Worm (Caenorhabditis elegans): ENCODE results near the gene cyp-35C1.
A peak's percentile ranks its signal among the peaks of the same experiment; 100 is the strongest.

Gene cyp-35C1

ce11 chrV:13869551-13869950 is 28.7 kb downstream of the cyp-35C1 start:
- TF ChIP-seq nhr-11 (tag; optimal IDR thresholded peaks at IDR 0.05) (peak; percentile 46), ceh-82 (tag; optimal IDR thresholded peaks at IDR 0.05) (no peak), ceh-16 (tag; optimal IDR thresholded peaks at IDR 0.05) (no peak), fos-1 (tag; optimal IDR thresholded peaks at IDR 0.05) (no peak), C34F6.9 (tag; optimal IDR thresholded peaks at IDR 0.05) (no peak), elt-3 (tag; optimal IDR thresholded peaks at IDR 0.05) (no peak)

- TF ChIP-seq sma-9 (GFP tag; optimal IDR thresholded peaks at IDR 0.05) (peak; percentile 69), sma-9 (tag; optimal IDR thresholded peaks at IDR 0.05) (no peak), egl-27 (tag; optimal IDR thresholded peaks at IDR 0.05) (no peak), nhr-6 (tag; optimal IDR thresholded peaks at IDR 0.05) (no peak), ceh-82 (tag; optimal IDR thresholded peaks at IDR 0.05) (no peak), nhr-77 (tag; optimal IDR thresholded peaks at IDR 0.05) (no peak), ceh-16 (tag; optimal IDR thresholded peaks at IDR 0.05) (peak; percentile 62), C34F6.9 (tag; optimal IDR thresholded peaks at IDR 0.05) (no peak), fos-1 (tag; optimal IDR thresholded peaks at IDR 0.05) (no peak), skn-1 (tag; optimal IDR thresholded peaks at IDR 0.05) (no peak), nhr-23 (tag; optimal IDR thresholded peaks at IDR 0.05) (peak; percentile 52), nhr-12 (tag; optimal IDR thresholded peaks at IDR 0.05) (no peak), ztf-1 (GFP tag; conservative IDR thresholded peaks at IDR 0.05) (no peak), aly-2 (tag; optimal IDR thresholded peaks at IDR 0.05) (no peak), R02D3.7 (tag; optimal IDR thresholded peaks at IDR 0.05) (no peak), Y55F3AM.14 (GFP tag; optimal IDR thresholded peaks at IDR 0.05) (no peak), dmd-4 (tag; optimal IDR thresholded peaks at IDR 0.05) (no peak), elt-1 (tag; optimal IDR thresholded peaks at IDR 0.05) (peak; percentile 87), ztf-4 (tag; optimal IDR thresholded peaks at IDR 0.05) (no peak), F13H6.1 (tag; optimal IDR thresholded peaks at IDR 0.05) (no peak)
Observed at ce11 chrV:13866353-13866752, 31.9 kb downstream of the cyp-35C1 start, which contains the start of gene nhr-175. Gene nhr-175, plus strand, starts transcription at chrV:13866691.

- no peak for TF ChIP-seq lin-39 (tag; optimal IDR thresholded peaks at IDR 0.05)
- no peak for TF ChIP-seq Y55F3AM.14 (GFP tag; optimal IDR thresholded peaks at IDR 0.05)
- no peak for TF ChIP-seq ztf-11 (tag; optimal IDR thresholded peaks at IDR 0.05)
- TF ChIP-seq egl-27 (tag; optimal IDR thresholded peaks at IDR 0.05) = no peak
- no peak for TF ChIP-seq lin-13 (GFP tag; optimal IDR thresholded peaks at IDR 0.05)
- no peak for TF ChIP-seq nhr-21 (tag; optimal IDR thresholded peaks at IDR 0.05)
- no peak for TF ChIP-seq blmp-1 (tag; optimal IDR thresholded peaks at IDR 0.05; ENCODE audit: insufficient read depth)
Observed at ce11 chrV:13863700-13864099, 34.6 kb downstream of the cyp-35C1 start.

ce11 chrV:13862505-13862904 is 35.8 kb downstream of the cyp-35C1 start, which contains the start of gene srx-137:
Gene srx-137, plus strand, starts transcription at chrV:13862805.
- TF ChIP-seq crh-2 (tag; optimal IDR thresholded peaks at IDR 0.05) (no peak), peb-1 (tag; optimal IDR thresholded peaks at IDR 0.05) (no peak), nhr-129 (tag; optimal IDR thresholded peaks at IDR 0.05) (no peak), mdl-1 (tag; optimal IDR thresholded peaks at IDR 0.05) (no peak), elt-1 (tag; optimal IDR thresholded peaks at IDR 0.05) (no peak), nhr-23 (tag; optimal IDR thresholded peaks at IDR 0.05) (no peak), nhr-21 (tag; optimal IDR thresholded peaks at IDR 0.05) (no peak), Y55F3AM.14 (GFP tag; optimal IDR thresholded peaks at IDR 0.05) (no peak), lsy-2 (tag; optimal IDR thresholded peaks at IDR 0.05) (no peak), snpc-4 (tag; optimal IDR thresholded peaks at IDR 0.05) (no peak), sma-3 (GFP tag; optimal IDR thresholded peaks at IDR 0.05) (no peak), dmd-4 (tag; optimal IDR thresholded peaks at IDR 0.05) (no peak), ztf-4 (tag; optimal IDR thresholded peaks at IDR 0.05) (no peak), nhr-237 (tag; optimal IDR thresholded peaks at IDR 0.05) (no peak), ZK546.5 (tag; optimal IDR thresholded peaks at IDR 0.05) (no peak), ama-1 (optimal IDR thresholded peaks at IDR 0.05) (no peak), mbf-1 (tag; optimal IDR thresholded peaks at IDR 0.05) (no peak), nhr-77 (tag; optimal IDR thresholded peaks at IDR 0.05) (no peak)

All from whole organism, L2 larva.